Fruit fly (Drosophila melanogaster) whole organism, pupa: ENCODE data around the gene Spase25.

ENCODE experiments used
- CG10348 ChIP-seq: fragments of 200-800 bp; sonication (Bioruptor generic); IDR thresholded peaks from 2 replicates; pipeline ENCODE4 v1.3.6; 2022; ENCODE audit warnings: missing biosample characterization, missing genetic modification characterization
- CG12605 ChIP-seq: fragments of 200-800 bp; sonication (Bioruptor generic); IDR thresholded peaks from 2 replicates; pipeline ENCODE4 v1.3.6; 2022; ENCODE audit warnings: missing biosample characterization, missing genetic modification characterization
- CG13204 ChIP-seq: fragments of 200-800 bp; sonication (Bioruptor generic); optimal IDR thresholded peaks from 2 replicates; lab custom pipeline; 2018; ENCODE audit warnings: missing biosample characterization, mild to moderate bottlenecking, missing genetic modification characterization, moderate library complexity
- CG14655 ChIP-seq: fragments of 200-800 bp; sonication (Bioruptor generic); optimal IDR thresholded peaks from 3 replicates; lab custom pipeline; 2017; ENCODE audit warnings: mild to moderate bottlenecking, missing biosample characterization, missing genetic modification reagents, missing genetic modification characterization
- CG15710 ChIP-seq: fragments of 200-800 bp; sonication (Bioruptor generic); optimal IDR thresholded peaks from 2 replicates; lab custom pipeline; 2018; ENCODE audit warnings: missing biosample characterization, mild to moderate bottlenecking, missing genetic modification characterization, moderate library complexity
- CG17806 ChIP-seq: fragments of 200-800 bp; sonication (Bioruptor generic); optimal IDR thresholded peaks from 2 replicates; lab custom pipeline; 2018; ENCODE audit warnings: missing biosample characterization, mild to moderate bottlenecking, missing genetic modification characterization, moderate library complexity
- CG32121 ChIP-seq: fragments of 200-800 bp; sonication (Bioruptor generic); IDR thresholded peaks from 2 replicates; pipeline ENCODE4 v1.3.6; 2022; ENCODE audit warnings: missing biosample characterization, missing genetic modification characterization
- CG34367 ChIP-seq: fragments of 200-800 bp; sonication (Bioruptor generic); optimal IDR thresholded peaks from 2 replicates; lab custom pipeline; 2018; ENCODE audit warnings: missing biosample characterization, mild to moderate bottlenecking, missing genetic modification characterization
- CG4496 ChIP-seq: fragments of 200-800 bp; sonication (Bioruptor generic); IDR thresholded peaks from 3 replicates; pipeline ENCODE4 v1.3.6; 2022; ENCODE audit warnings: missing biosample characterization, missing genetic modification characterization
- CG8159 ChIP-seq: fragments of 200-800 bp; sonication (Bioruptor generic); optimal IDR thresholded peaks from 3 replicates; lab custom pipeline; 2018; ENCODE audit warnings: missing biosample characterization, mild to moderate bottlenecking, missing genetic modification characterization, moderate library complexity
- CG8301 ChIP-seq: fragments of 200-800 bp; sonication (Bioruptor generic); optimal IDR thresholded peaks from 2 replicates; lab custom pipeline; 2018; ENCODE audit warnings: missing biosample characterization, mild to moderate bottlenecking, missing genetic modification characterization
- CG9948 ChIP-seq: fragments of 200-800 bp; sonication (Bioruptor generic); optimal IDR thresholded peaks from 2 replicates; lab custom pipeline; 2018; ENCODE audit warnings: missing biosample characterization, mild to moderate bottlenecking, missing genetic modification characterization, moderate library complexity
- D1 ChIP-seq: fragments of 200-800 bp; sonication (Bioruptor generic); optimal IDR thresholded peaks from 2 replicates; lab custom pipeline; 2018; ENCODE audit warnings: missing biosample characterization, mild to moderate bottlenecking, missing genetic modification characterization, moderate library complexity
- EcR ChIP-seq: fragments of 200-800 bp; sonication (Bioruptor generic); optimal IDR thresholded peaks from 3 replicates; lab custom pipeline; 2019; ENCODE audit warnings: missing biosample characterization, missing genetic modification characterization, mild to moderate bottlenecking, moderate library complexity, missing genetic modification reagents
- Ets98B ChIP-seq: fragments of 200-800 bp; sonication (Bioruptor generic); IDR thresholded peaks from 2 replicates; pipeline ENCODE4 v1.3.6; 2022; ENCODE audit warnings: missing biosample characterization, missing genetic modification characterization
- Pif1A ChIP-seq: fragments of 200-800 bp; sonication (Bioruptor generic); optimal IDR thresholded peaks from 3 replicates; lab custom pipeline; 2016; ENCODE audit warnings: missing biosample characterization, missing genetic modification characterization
- Pif1B ChIP-seq: fragments of 200-800 bp; sonication (Bioruptor generic); optimal IDR thresholded peaks from 3 replicates; lab custom pipeline; 2016; ENCODE audit warnings: missing biosample characterization, missing genetic modification characterization
- Snoo ChIP-seq: fragments of 200-800 bp; sonication (Bioruptor generic); optimal IDR thresholded peaks from 3 replicates; lab custom pipeline; 2017; ENCODE audit warnings: missing biosample characterization, mild to moderate bottlenecking, missing genetic modification characterization, inconsistent platforms
- fd96Ca ChIP-seq: fragments of 200-800 bp; sonication (Bioruptor generic); IDR thresholded peaks from 3 replicates; pipeline ENCODE4 v1.3.6; 2022; ENCODE audit warnings: missing biosample characterization, missing genetic modification characterization
- gl ChIP-seq: fragments of 200-800 bp; sonication (Bioruptor generic); optimal IDR thresholded peaks from 2 replicates; lab custom pipeline; 2018; ENCODE audit warnings: missing biosample characterization, mild to moderate bottlenecking, missing genetic modification characterization
- rn ChIP-seq: fragments of 200-800 bp; sonication (Bioruptor generic); IDR thresholded peaks from 2 replicates; pipeline ENCODE4 v1.3.6; 2022; ENCODE audit warnings: missing biosample characterization, missing genetic modification characterization

Gene Spase25

DNA sequence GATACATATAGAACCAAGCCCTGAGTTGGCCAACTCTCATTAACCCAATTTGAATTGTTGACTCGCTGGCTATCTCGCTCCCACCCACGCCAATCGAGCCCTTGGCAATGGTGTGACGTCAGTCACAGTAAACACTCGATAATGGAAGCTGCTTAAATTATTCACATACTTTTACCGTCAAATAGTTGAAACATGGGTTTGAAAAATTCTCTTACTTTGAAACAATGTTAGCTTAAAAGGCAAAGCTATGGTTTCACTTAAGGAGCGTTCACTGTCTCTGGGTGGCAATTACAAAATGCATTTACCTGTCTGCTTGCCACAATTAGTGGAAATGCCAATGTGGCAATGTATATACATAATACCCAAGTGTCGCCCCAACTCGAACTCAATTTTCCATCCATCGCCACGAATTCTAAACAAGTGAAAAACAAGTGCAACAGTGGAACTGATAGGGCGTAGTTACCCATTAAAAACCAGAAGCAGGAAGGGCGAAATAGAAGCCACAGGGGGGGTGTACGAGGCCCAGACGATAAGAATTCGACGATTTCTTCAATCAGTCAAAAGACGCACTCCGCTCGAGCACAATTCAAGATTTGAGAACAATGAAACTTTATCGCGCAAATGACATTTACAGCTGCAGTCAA, 35.5 kb upstream of the Spase25 start:
- TF ChIP-seq CG10348 (GFP tag; lab: Robert Waterston, UW) = no peak
- peak; percentile 24 for TF ChIP-seq CG34367 (tag; lab: Kevin White, UChicago)
- TF ChIP-seq Ets98B = peak; percentile 63
- peak; percentile 12 for TF ChIP-seq Pif1B (GFP tag; lab: Kevin White, UChicago)
- TF ChIP-seq Snoo = peak; percentile 75
- peak; percentile 5 for TF ChIP-seq CG17806 (tag; lab: Kevin White, UChicago)
- no peak for TF ChIP-seq gl (tag; lab: Kevin White, UChicago)
- no peak for TF ChIP-seq D1 (tag; lab: Kevin White, UChicago)
- no peak for TF ChIP-seq EcR (GFP tag; lab: Kevin White, UChicago)
- no peak for TF ChIP-seq rn (GFP tag; lab: Robert Waterston, UW)
- peak; percentile 40 for TF ChIP-seq CG8301 (tag; lab: Kevin White, UChicago)
- TF ChIP-seq CG8159 (tag; lab: Kevin White, UChicago) = peak; percentile 38
- TF ChIP-seq CG32121 (GFP tag; lab: Robert Waterston, UW) = peak; percentile 61; the same call in 1 of the 2 replicates
- peak; percentile 82 for TF ChIP-seq CG4496 (GFP tag; lab: Robert Waterston, UW)
- peak; percentile 51 for TF ChIP-seq CG14655
- peak; percentile 24 for TF ChIP-seq CG9948
- TF ChIP-seq CG13204 (GFP tag; lab: Kevin White, UChicago) = no peak
- TF ChIP-seq CG15710 (tag; lab: Kevin White, UChicago) = peak; percentile 51
- TF ChIP-seq fd96Ca = peak; percentile 62; the same call in 2 of the 3 replicates
- peak; percentile 46; the same call in 1 of the 2 replicates for TF ChIP-seq CG12605 (GFP tag; lab: Robert Waterston, UW)
- TF ChIP-seq Pif1A (GFP tag; lab: Kevin White, UChicago) = peak; percentile 55

DNA sequence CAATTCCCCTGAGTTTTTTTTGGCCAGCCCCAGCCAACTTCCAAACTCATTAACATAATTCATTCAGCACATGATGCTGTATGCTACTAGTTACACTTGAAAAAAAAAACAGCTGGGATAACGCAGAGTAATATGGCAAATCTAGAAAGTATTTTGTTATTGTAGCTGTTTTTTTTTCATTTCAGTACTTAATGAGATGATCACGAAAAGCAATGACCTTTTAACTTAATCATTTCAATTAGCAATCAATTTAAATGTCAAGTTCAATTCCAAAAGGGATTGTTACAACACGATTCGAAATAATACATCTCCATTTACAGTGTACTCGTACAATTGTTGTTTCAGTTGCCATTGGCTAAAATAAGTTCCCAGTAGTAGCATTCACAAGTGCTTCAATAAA, 34.6 kb upstream of the Spase25 start:
- TF ChIP-seq CG13204 (GFP tag; lab: Kevin White, UChicago) (no peak), CG17806 (tag; lab: Kevin White, UChicago) (no peak), CG10348 (GFP tag; lab: Robert Waterston, UW) (no peak), CG8159 (tag; lab: Kevin White, UChicago) (no peak)

DNA sequence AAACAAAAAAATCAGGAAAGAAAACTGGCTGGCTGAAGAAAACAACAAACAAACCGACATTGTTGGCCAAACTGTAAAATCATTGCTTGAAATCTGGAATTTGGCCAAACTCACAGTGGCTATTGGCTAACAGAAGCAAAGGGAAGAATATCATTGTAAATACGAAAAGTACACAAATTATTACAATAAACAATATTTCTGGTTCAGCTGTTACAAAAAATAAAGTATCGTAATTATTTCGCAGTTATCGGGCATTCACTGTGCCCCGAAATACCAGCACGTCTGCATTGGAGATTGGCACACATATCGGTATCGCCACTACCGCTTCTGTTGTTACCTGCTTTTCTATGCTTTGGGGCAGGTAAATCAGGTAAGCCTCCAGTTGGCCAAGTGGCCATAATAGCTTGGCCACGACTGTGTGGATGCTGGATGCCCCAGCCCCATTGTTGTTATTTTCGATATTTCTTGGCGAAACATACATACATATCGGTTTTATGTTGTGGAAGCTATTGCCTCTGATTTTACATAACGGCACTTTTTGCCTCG, 34.0 kb upstream of the Spase25 start:
- TF ChIP-seq Pif1B (GFP tag; lab: Kevin White, UChicago) (no peak), CG32121 (GFP tag; lab: Robert Waterston, UW) (peak; percentile 78; the same call in 1 of the 2 replicates), EcR (GFP tag; lab: Kevin White, UChicago) (no peak), CG12605 (GFP tag; lab: Robert Waterston, UW) (0 out of 2 replicates have a peak, but pooled peaks have one; percentile 13), CG8159 (tag; lab: Kevin White, UChicago) (no peak), CG14655 (no peak), CG13204 (GFP tag; lab: Kevin White, UChicago) (no peak), fd96Ca (peak; percentile 78), Pif1A (GFP tag; lab: Kevin White, UChicago) (peak; percentile 36), rn (GFP tag; lab: Robert Waterston, UW) (0 out of 2 replicates have a peak, but pooled peaks have one; percentile 33), Snoo (no peak), CG34367 (tag; lab: Kevin White, UChicago) (no peak), CG10348 (GFP tag; lab: Robert Waterston, UW) (0 out of 2 replicates have a peak, but pooled peaks have one; percentile 50), CG4496 (GFP tag; lab: Robert Waterston, UW) (peak; percentile 81), Ets98B (peak; percentile 84), CG9948 (no peak), CG8301 (tag; lab: Kevin White, UChicago) (peak; percentile 29), gl (tag; lab: Kevin White, UChicago) (no peak), D1 (tag; lab: Kevin White, UChicago) (no peak), CG15710 (tag; lab: Kevin White, UChicago) (no peak), CG17806 (tag; lab: Kevin White, UChicago) (no peak)

DNA sequence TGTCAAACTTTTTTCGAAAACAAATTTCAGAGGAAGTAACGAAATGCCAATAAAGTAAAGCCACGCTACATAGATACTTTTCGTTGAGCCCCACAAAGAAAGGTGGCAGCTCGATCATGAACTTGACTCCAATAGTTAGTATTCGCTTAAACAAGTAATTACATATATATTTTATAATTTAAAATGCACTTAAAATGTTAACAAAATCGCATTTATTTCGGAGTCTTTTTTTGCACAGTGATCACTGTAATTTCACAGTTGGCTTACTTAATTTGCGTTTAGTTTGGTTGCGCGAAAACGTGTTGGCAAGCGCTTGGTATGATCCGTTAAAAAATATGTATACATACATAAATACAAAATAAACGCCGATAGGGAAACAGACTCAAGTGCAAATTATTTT, 33.4 kb upstream of the Spase25 start:
- TF ChIP-seq gl (tag; lab: Kevin White, UChicago) = no peak
- TF ChIP-seq D1 (tag; lab: Kevin White, UChicago) = no peak
- TF ChIP-seq Snoo = no peak
- no peak for TF ChIP-seq rn (GFP tag; lab: Robert Waterston, UW)
- no peak for TF ChIP-seq CG12605 (GFP tag; lab: Robert Waterston, UW)
- TF ChIP-seq CG9948 = no peak
- TF ChIP-seq CG15710 (tag; lab: Kevin White, UChicago) = no peak
- no peak for TF ChIP-seq CG13204 (GFP tag; lab: Kevin White, UChicago)
- TF ChIP-seq Ets98B = peak; percentile 48; the same call in 1 of the 2 replicates
- TF ChIP-seq CG8301 (tag; lab: Kevin White, UChicago) = no peak
- 0 out of 3 replicates have a peak, but pooled peaks have one; percentile 48 for TF ChIP-seq CG4496 (GFP tag; lab: Robert Waterston, UW)

DNA sequence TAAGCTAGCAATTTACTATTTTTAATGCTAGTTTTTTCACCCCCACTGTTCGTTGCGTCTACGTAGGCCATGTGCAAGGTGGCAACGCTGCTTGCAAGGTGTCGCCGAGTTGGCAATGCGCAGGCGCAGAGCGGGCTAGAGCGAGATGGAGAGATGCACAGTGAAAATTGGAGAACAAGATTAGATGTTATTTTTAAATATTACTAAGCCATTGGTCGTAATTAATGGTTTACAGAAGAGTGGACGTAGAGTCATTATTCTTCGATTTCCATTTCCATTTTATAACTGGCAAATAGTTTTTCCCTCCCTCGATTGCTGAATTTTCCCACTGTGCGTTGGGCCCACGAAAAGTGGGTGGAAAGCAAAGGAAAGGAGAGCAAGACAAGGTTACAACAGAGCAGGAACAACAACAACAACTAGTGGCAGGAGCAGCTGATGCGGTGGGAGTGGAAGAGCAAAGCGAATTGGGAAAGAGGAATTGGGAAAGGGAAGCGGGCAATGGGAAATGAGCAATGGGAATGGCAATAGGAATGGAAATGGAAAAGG, 32.1 kb upstream of the Spase25 start:
- peak; percentile 79 for TF ChIP-seq CG10348 (GFP tag; lab: Robert Waterston, UW)
- peak; percentile 81 for TF ChIP-seq rn (GFP tag; lab: Robert Waterston, UW)
- TF ChIP-seq CG14655 = peak; percentile 88
- TF ChIP-seq EcR (GFP tag; lab: Kevin White, UChicago) = peak; percentile 10
- peak; percentile 91 for TF ChIP-seq CG32121 (GFP tag; lab: Robert Waterston, UW)
- TF ChIP-seq CG9948 = peak; percentile 77
- TF ChIP-seq CG12605 (GFP tag; lab: Robert Waterston, UW) = peak; percentile 84
- peak; percentile 16 for TF ChIP-seq D1 (tag; lab: Kevin White, UChicago)
- TF ChIP-seq gl (tag; lab: Kevin White, UChicago) = peak; percentile 60
- TF ChIP-seq CG15710 (tag; lab: Kevin White, UChicago) = peak; percentile 79
- peak; percentile 85 for TF ChIP-seq CG8301 (tag; lab: Kevin White, UChicago)
- peak; percentile 73 for TF ChIP-seq CG34367 (tag; lab: Kevin White, UChicago)
- peak; percentile 96 for TF ChIP-seq fd96Ca
- peak; percentile 49 for TF ChIP-seq CG13204 (GFP tag; lab: Kevin White, UChicago)
- TF ChIP-seq CG17806 (tag; lab: Kevin White, UChicago) = peak; percentile 82
- peak; percentile 94 for TF ChIP-seq Ets98B
- peak; percentile 97 for TF ChIP-seq CG4496 (GFP tag; lab: Robert Waterston, UW)
- TF ChIP-seq CG8159 (tag; lab: Kevin White, UChicago) = peak; percentile 78
- peak; percentile 93 for TF ChIP-seq Pif1A (GFP tag; lab: Kevin White, UChicago)
- TF ChIP-seq Snoo = peak; percentile 63
- TF ChIP-seq Pif1B (GFP tag; lab: Kevin White, UChicago) = peak; percentile 89
